Worm (Caenorhabditis elegans) whole organism, midembryonic: ENCODE results near the gene zif-1.
A peak's percentile ranks its signal among the peaks of the same experiment; 100 is the strongest.

Experiments used
- T22C8.4 ChIP-seq: fragments of 200-800 bp; sonication (Bioruptor generic); IDR thresholded peaks from 2 replicates; pipeline ENCODE4 v1.3.6; 2022; ENCODE audit warnings: missing genetic modification characterization, missing compliant biosample characterization
- cog-1 ChIP-seq: sonication (generic microtip); optimal IDR thresholded peaks from 2 replicates; lab custom pipeline; 2016; ENCODE audit warnings: missing genetic modification characterization, missing compliant biosample characterization
- flt-1 ChIP-seq: fragments of 200-800 bp; sonication (Bioruptor generic); IDR thresholded peaks from 2 replicates; pipeline ENCODE4 v1.3.6; 2022; ENCODE audit warnings: missing genetic modification characterization, missing compliant biosample characterization
- klf-2 ChIP-seq: fragments of 200-800 bp; sonication (Bioruptor generic); conservative IDR thresholded peaks from 2 replicates; pipeline ENCODE4 v1.3.6; 2022; ENCODE audit warnings: missing genetic modification reagents, missing genetic modification characterization, missing compliant biosample characterization
- med-1 ChIP-seq: sonication (generic microtip); optimal IDR thresholded peaks from 2 replicates; lab custom pipeline; 2017; ENCODE audit warnings: missing genetic modification characterization, mild to moderate bottlenecking, missing compliant biosample characterization, antibody characterized with exemption, missing genetic modification reagents; ENCODE audit not compliant: insufficient read depth
- ref-1 ChIP-seq: fragments of 200-800 bp; sonication (Bioruptor generic); conservative IDR thresholded peaks from 2 replicates; pipeline ENCODE4 v1.3.6; 2022; ENCODE audit warnings: missing genetic modification reagents, missing genetic modification characterization, missing compliant biosample characterization
- tab-1 ChIP-seq: fragments of 200-800 bp; sonication (Bioruptor generic); IDR thresholded peaks from 2 replicates; pipeline ENCODE4 v1.3.6; 2022; ENCODE audit warnings: missing genetic modification characterization, missing compliant biosample characterization
- ztf-23 ChIP-seq: fragments of 200-800 bp; sonication (Bioruptor generic); IDR thresholded peaks from 2 replicates; pipeline ENCODE4 v1.3.6; 2022; ENCODE audit warnings: missing genetic modification reagents, missing genetic modification characterization, missing compliant biosample characterization
- ztf-29 ChIP-seq: fragments of 200-800 bp; sonication (Bioruptor generic); IDR thresholded peaks from 2 replicates; pipeline ENCODE4 v1.3.6; 2022; ENCODE audit warnings: missing genetic modification reagents, missing genetic modification characterization, missing compliant biosample characterization

zif-1 gene

DNA sequence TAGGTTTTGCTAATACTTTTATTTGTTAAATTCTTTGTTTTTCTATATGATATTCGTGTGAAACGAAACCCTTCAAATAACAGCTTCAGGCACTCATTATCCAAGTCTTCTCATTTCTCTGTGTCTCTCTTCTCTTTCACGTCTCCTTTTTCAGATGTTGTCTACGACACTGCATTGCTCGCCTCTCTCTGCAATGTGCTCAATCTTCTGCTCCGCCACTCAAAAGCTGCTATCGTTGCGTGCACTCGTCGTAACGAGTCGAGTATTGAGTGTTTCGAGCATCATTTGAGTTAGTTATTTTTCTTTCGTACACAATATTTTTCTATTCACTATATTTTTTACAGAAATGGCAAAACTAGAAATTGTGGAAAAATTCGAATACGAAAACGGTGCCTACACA lies 29.4 kb upstream of the zif-1 start:
- no peak for TF ChIP-seq klf-2 (GFP tag; lab: Robert Waterston, UW)
- no peak for TF ChIP-seq ref-1 (GFP tag; lab: Robert Waterston, UW)
- no peak for TF ChIP-seq T22C8.4

DNA sequence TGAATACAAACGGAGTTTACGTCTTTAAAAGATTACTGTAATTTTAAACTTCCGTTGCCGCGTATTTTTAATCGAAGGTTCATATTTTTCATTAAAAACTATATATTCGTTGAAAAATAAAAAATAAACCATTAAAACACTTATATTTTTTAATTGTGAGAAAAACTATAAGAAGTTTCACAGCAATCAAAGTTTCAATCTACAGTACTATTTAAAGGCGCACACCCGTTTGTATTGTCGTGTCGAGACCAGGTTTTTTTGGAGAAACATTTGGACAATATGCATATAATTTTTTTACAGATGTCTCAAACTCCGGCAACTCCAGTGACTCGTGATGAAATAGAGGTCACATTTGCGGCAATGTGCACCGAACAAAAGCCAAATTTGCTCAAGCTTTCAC lies 28.8 kb upstream of the zif-1 start, which contains the start of gene R08D7.5:
R08D7.5 (plus strand) TSS at position 301 of the 400 bp plus-strand sequence.
- no peak for TF ChIP-seq ztf-23 (GFP tag; lab: Robert Waterston, UW)
- TF ChIP-seq T22C8.4, result no peak
- no peak for TF ChIP-seq klf-2 (GFP tag; lab: Robert Waterston, UW)
- no peak for TF ChIP-seq med-1 (GFP tag; lab: Kevin White, UChicago)
- no peak for TF ChIP-seq tab-1 (GFP tag; lab: Robert Waterston, UW)
- no peak for TF ChIP-seq flt-1
- TF ChIP-seq ref-1 (GFP tag; lab: Robert Waterston, UW), result no peak
- no peak for TF ChIP-seq cog-1 (tag; lab: Kevin White, UChicago)
- no peak for TF ChIP-seq ztf-29

DNA sequence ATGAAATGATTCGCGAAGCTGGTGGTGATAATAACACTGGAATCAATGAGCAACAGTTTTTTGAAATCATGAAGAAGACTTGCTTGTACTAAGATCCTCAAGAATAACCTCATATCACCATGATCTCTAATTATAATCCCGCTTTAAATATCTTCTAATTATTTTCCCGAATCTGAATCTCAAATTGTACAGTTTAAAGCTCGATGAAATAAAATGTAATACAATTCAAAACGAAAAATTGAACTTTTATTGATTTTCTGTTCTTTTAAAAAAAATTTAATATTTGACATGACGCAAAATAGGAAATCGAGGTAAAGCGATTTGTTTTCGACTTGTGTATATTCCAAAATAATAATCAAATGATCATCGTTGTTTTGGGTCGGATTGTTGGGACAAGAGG lies 27.7 kb upstream of the zif-1 start:
- TF ChIP-seq T22C8.4 (no peak), cog-1 (tag; lab: Kevin White, UChicago) (no peak), ztf-23 (GFP tag; lab: Robert Waterston, UW) (no peak), flt-1 (no peak), ref-1 (GFP tag; lab: Robert Waterston, UW) (no peak), ztf-29 (no peak), klf-2 (GFP tag; lab: Robert Waterston, UW) (no peak)

DNA sequence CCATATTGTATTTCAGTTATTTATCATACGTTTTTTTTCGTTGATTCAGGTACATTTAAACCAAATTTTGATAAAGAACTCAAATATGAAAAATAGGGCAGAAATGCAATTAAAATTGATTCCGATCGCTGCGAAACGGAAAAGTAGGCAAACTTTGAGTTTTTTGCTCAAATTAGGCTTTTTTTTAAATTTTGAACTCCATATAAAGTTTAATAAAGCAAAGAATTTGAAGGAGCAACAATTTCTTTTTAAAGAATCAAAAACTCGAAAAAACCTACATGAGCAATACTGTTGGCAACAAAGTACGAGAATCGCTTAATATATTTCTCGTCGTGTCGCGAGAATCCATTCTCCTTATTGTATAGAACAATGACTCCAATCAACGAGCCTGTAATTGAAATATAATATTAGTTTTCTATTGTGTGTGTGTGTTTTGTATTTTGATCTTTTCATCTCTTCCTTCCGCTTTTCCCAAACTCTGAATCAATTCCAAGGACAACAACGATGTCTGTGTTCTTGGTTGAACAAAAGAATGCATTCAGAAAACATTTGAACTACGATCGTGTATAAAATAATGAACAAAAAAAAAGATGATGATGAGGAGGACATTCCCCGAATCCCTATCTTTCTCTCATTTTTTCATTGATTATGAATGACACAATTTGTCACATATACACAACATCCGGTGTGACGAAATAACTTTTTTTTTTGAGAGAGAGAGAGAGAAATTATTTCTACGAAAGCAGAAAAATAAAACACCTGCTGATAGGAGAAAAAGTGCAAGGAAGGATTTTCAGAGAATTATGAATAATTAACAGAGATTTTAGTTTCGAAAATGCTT lies 23.8 kb upstream of the zif-1 start:
- no peak for TF ChIP-seq T22C8.4
- TF ChIP-seq cog-1 (tag; lab: Kevin White, UChicago), result no peak
- TF ChIP-seq klf-2 (GFP tag; lab: Robert Waterston, UW), result no peak
- no peak for TF ChIP-seq tab-1 (GFP tag; lab: Robert Waterston, UW)
- no peak for TF ChIP-seq med-1 (GFP tag; lab: Kevin White, UChicago)
- no peak for TF ChIP-seq ztf-23 (GFP tag; lab: Robert Waterston, UW)
- no peak for TF ChIP-seq flt-1
- TF ChIP-seq ztf-29, result no peak
- TF ChIP-seq ref-1 (GFP tag; lab: Robert Waterston, UW), result no peak

DNA sequence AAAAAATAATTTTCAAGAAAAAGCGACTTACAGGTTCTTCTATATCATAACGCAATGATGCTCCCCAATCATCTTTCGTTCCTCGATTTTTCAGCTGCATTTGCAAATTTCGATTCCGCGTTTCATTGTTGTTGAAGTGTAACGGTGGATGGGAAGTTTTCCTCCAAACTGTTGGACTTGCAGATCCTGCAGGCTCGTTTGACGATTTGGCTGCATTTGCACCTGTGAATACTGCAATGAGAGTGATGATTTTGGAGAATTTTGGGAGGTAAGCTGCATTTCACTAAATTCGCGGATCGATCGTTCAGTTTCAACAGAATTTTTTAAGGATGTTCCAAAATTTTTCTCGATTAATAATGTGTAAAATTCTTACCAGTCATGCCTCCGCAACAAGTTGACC lies 21.7 kb upstream of the zif-1 start:
- TF ChIP-seq ref-1 (GFP tag; lab: Robert Waterston, UW) (no peak), T22C8.4 (no peak), tab-1 (GFP tag; lab: Robert Waterston, UW) (no peak), flt-1 (no peak)

DNA sequence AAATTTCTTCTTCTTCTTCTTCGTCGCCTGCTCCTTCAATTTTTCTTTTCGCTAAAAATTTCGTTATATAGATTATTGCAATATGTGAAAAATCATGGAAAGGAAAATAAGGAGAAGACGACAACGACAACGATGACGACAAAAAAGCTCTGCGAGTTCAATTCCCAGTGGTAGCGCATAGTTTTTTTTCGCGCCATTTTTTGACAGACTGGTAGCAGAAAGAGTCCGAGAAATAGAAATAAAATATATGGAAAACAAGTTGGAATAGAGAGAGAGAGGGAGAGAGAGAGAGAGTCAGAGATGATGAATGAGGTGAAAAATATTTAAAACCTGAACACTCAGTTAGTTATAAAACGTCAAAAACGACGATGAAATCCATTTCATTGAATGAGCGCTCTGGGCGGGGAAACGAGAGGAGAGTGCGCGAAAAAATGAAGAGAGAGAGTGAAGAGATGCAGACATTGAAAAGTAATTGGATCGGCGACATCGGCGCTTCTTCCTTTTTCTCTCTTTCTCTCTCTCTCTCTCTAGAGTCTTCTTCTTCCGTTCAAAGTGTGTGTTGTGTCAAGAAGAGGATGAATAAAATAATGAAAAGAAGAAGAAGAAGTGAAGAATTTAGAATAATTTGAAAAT lies 20.6 kb upstream of the zif-1 start, which contains the start of gene pde-2:
pde-2 (minus strand) TSS at position 51 of the 633 bp plus-strand sequence.
- 0 out of 2 replicates have a peak, but pooled peaks have one; percentile 44 for TF ChIP-seq ztf-23 (GFP tag; lab: Robert Waterston, UW)
- no peak for TF ChIP-seq klf-2 (GFP tag; lab: Robert Waterston, UW)
- no peak for TF ChIP-seq med-1 (GFP tag; lab: Kevin White, UChicago)
- no peak for TF ChIP-seq ztf-29
- no peak for TF ChIP-seq ref-1 (GFP tag; lab: Robert Waterston, UW)
- no peak for TF ChIP-seq cog-1 (tag; lab: Kevin White, UChicago)
- no peak for TF ChIP-seq tab-1 (GFP tag; lab: Robert Waterston, UW)
- 0 out of 2 replicates have a peak, but pooled peaks have one; percentile 10 for TF ChIP-seq flt-1

DNA sequence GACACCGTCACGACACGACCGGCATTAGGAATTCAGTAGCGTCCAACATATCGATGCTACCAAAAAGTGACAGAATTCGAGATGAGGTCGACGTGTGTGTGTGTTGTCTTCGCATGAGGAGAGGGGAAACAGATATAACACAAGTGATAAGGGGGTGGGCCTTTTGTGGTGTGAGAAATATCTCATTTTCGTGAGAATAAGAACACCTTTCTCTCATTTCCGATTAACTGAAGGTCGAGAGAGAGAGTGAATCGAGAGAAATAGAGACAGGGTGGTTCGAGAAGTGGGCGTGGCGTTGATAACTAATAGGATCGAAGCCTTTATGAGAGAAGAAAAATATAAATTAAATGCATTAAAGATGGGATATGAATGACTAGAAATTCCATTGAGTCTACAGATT lies 19.4 kb upstream of the zif-1 start:
- no peak for TF ChIP-seq cog-1 (tag; lab: Kevin White, UChicago)
- no peak for TF ChIP-seq klf-2 (GFP tag; lab: Robert Waterston, UW)
- TF ChIP-seq flt-1, result no peak
- no peak for TF ChIP-seq ref-1 (GFP tag; lab: Robert Waterston, UW)
- TF ChIP-seq ztf-23 (GFP tag; lab: Robert Waterston, UW), result no peak
- TF ChIP-seq T22C8.4, result no peak
- no peak for TF ChIP-seq ztf-29

DNA sequence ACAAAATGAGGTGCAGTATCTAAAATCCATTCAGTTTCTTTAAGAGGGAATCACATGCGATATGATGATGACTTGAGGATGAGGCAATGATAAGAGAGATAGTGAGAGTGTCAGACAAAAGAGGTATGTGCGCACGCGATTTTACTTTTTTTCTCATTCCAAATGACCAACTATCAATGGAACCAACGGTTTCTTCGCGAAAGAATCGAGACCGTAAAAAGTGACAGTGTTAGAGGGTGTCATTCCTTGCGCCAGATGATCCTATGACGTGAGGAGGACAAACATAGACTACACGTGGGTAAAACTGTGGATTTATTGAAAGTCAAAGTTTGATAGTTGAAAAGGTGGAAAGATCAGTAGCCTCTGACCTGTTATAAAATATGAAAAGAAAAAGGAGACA lies 18.8 kb upstream of the zif-1 start:
- TF ChIP-seq tab-1 (GFP tag; lab: Robert Waterston, UW) (no peak), ztf-29 (no peak), ref-1 (GFP tag; lab: Robert Waterston, UW) (no peak), ztf-23 (GFP tag; lab: Robert Waterston, UW) (no peak), T22C8.4 (no peak), cog-1 (tag; lab: Kevin White, UChicago) (no peak), klf-2 (GFP tag; lab: Robert Waterston, UW) (no peak), flt-1 (no peak), med-1 (GFP tag; lab: Kevin White, UChicago) (no peak)

DNA sequence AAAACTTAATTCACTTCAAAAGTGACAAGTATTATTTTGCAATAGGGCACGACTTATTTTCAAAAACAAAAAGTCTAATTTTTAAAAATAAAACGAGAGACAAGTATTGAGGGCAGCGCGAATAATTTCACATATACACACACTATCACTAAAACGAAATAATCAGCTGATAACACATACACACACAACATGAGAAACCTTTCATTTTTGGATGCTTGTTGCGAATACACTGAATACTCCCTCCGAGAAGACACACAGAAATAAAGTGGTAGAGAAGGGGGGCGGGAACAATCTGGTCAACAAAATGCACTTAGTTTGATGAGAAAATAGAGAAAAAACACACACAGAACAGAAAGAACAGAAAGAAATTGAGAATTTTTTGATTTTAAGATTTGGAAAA lies 18.2 kb upstream of the zif-1 start:
- TF ChIP-seq flt-1 (no peak), tab-1 (GFP tag; lab: Robert Waterston, UW) (no peak), ref-1 (GFP tag; lab: Robert Waterston, UW) (no peak), ztf-23 (GFP tag; lab: Robert Waterston, UW) (no peak), ztf-29 (no peak), T22C8.4 (no peak), klf-2 (GFP tag; lab: Robert Waterston, UW) (no peak), cog-1 (tag; lab: Kevin White, UChicago) (no peak), med-1 (GFP tag; lab: Kevin White, UChicago) (no peak)
